Fruit fly (Drosophila melanogaster): ENCODE results near the gene CG15239.
A peak's percentile ranks its signal among the peaks of the same experiment; 100 is the strongest.

The CG15239 gene

DNA sequence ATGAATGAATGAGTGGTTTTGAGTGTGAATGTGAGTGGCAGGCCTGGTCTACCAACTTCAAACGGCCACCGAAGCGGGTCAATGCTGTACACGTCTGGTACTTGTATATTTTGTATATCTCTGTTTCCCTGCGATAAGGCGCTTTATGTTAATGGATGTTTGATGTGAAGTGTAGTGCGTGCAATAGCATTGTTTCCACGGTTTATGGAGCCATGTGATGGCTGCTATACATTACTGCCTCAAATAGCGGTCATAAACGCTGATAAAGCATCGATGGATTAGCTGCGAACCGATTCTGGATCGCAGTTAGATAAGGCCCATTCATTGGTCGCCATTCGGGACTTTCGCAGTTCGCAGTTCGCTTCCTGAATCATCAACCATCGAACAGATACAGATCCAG lies 9.0 kb upstream of the CG15239 start:
- TF ChIP-seq CG8290 (GFP tag; optimal IDR thresholded peaks at IDR 0.05) (no peak), CG8290 (tag; optimal IDR thresholded peaks at IDR 0.05) (peak in 1 of 2 experiments; percentile 36), PHDP (tag; optimal IDR thresholded peaks at IDR 0.05) (peak; percentile 3), CG1024 (GFP tag; IDR thresholded peaks at IDR 0.05) (no peak), CG13296 (GFP tag; optimal IDR thresholded peaks at IDR 0.05) (peak; percentile 9), CG12744 (GFP tag; optimal IDR thresholded peaks at IDR 0.05) (no peak), lola (GFP tag; optimal IDR thresholded peaks at IDR 0.05) (no peak), grau (tag; optimal IDR thresholded peaks at IDR 0.05) (peak; percentile 2), CG2678 (tag; optimal IDR thresholded peaks at IDR 0.05) (peak; percentile 23), CG15011 (GFP tag; optimal IDR thresholded peaks at IDR 0.05) (no peak), CG7271 (tag; optimal IDR thresholded peaks at IDR 0.05) (no peak), sug (tag; optimal IDR thresholded peaks at IDR 0.05) (peak; percentile 58), Med (GFP tag) (peak; percentile 40), btn (GFP tag; optimal IDR thresholded peaks at IDR 0.05) (no peak), exex (tag; optimal IDR thresholded peaks at IDR 0.05) (peak; percentile 84), mirr (GFP tag; optimal IDR thresholded peaks at IDR 0.05) (peak; percentile 57), gcm (GFP tag; optimal IDR thresholded peaks at IDR 0.05) (no peak), Vsx1 (GFP tag; optimal IDR thresholded peaks at IDR 0.05) (no peak), CG13894 (tag; optimal IDR thresholded peaks at IDR 0.05) (peak; percentile 20), CG17361 (GFP tag; IDR thresholded peaks at IDR 0.05) (no peak), sens (GFP tag) (no peak), grn (GFP tag; optimal IDR thresholded peaks at IDR 0.05) (peak; percentile 26), fd96Cb (tag; optimal IDR thresholded peaks at IDR 0.05) (no peak)

DNA sequence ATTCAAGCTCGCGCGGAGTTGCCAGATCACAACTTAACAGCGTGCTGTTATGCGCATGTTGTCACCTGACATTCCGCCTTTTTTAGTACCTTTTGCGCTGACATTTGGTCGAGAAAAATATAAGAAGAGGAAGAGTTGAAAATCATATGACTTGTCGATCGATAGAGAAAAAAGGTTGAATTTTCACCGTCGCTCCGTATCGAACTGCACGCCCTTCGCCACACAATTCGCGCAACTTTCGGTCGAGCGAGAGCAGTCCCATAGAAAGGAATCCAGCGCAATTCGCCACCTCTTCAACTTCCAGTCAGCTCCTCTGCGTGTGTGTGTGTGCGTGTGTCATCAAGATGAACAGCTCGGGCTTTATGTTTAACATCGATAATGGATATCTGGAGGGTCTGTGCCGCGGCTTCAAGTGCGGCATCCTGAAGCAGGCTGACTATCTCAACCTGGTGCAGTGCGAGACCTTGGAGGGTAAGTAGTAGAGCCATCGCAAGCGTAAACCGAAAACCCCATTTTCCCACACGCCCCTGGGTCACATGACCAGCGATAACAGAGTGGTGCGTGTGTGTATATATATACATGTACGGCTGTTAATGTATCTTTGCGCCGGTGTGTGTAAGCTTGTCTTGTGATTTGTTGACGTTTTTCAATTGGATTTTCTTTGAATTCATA lies 3.2 kb upstream of the CG15239 start, which contains the start of gene VhaAC39-1:
VhaAC39-1 (plus strand) TSS at position 104 of the 672 bp plus-strand sequence.
- no peak for TF ChIP-seq kni (GFP tag; optimal IDR thresholded peaks at IDR 0.05)
- TF ChIP-seq E2f2 (GFP tag; IDR thresholded peaks at IDR 0.05): peak; percentile 46
- TF ChIP-seq CG6683 (GFP tag; optimal IDR thresholded peaks at IDR 0.05): no peak
- peak; percentile 89 for TF ChIP-seq onecut (GFP tag; IDR thresholded peaks at IDR 0.05)
- peak; percentile 99 for TF ChIP-seq CG17186 (GFP tag; optimal IDR thresholded peaks at IDR 0.05)
- TF ChIP-seq gce (GFP tag; IDR thresholded peaks at IDR 0.05): no peak
- TF ChIP-seq Hmr (GFP tag; optimal IDR thresholded peaks at IDR 0.05): no peak
- TF ChIP-seq CG15479 (GFP tag; optimal IDR thresholded peaks at IDR 0.05): peak; percentile 26
- no peak for TF ChIP-seq dmrt11E (tag; optimal IDR thresholded peaks at IDR 0.05)
- no peak for TF ChIP-seq CG15073 (GFP tag; optimal IDR thresholded peaks at IDR 0.05)
- TF ChIP-seq ara (GFP tag; IDR thresholded peaks at IDR 0.05): no peak
- TF ChIP-seq CG8290 (GFP tag; optimal IDR thresholded peaks at IDR 0.05): no peak
- peak in 1 of 2 experiments; percentile 10 for TF ChIP-seq CG8290 (tag; optimal IDR thresholded peaks at IDR 0.05)
- peak; percentile 25 for TF ChIP-seq phol (tag; optimal IDR thresholded peaks at IDR 0.05)
- TF ChIP-seq tio (GFP tag; optimal IDR thresholded peaks at IDR 0.05): no peak
- TF ChIP-seq ATbp (GFP tag; optimal IDR thresholded peaks at IDR 0.05): no peak
- TF ChIP-seq Usf (GFP tag; optimal IDR thresholded peaks at IDR 0.05): peak; percentile 43
- peak; percentile 21 for TF ChIP-seq CG17829 (tag; optimal IDR thresholded peaks at IDR 0.05)
- peak in 1 of 2 experiments; percentile 71 for TF ChIP-seq crp (GFP tag; optimal IDR thresholded peaks at IDR 0.05)
- no peak for TF ChIP-seq Blimp-1 (GFP tag; optimal IDR thresholded peaks at IDR 0.05)
- 0 out of 3 replicates have a peak, but pooled peaks have one; percentile 11 for TF ChIP-seq HLH4C (GFP tag; IDR thresholded peaks at IDR 0.05; ENCODE audit: partially characterized antibody)
- TF ChIP-seq disco-r (GFP tag; optimal IDR thresholded peaks at IDR 0.05): no peak
- no peak for TF ChIP-seq CG4730 (GFP tag; IDR thresholded peaks at IDR 0.05)
- TF ChIP-seq cg (GFP tag; optimal IDR thresholded peaks at IDR 0.05): peak; percentile 83
- TF ChIP-seq Hr51 (GFP tag; optimal IDR thresholded peaks at IDR 0.05): no peak
- peak; percentile 27 for TF ChIP-seq stwl (tag; optimal IDR thresholded peaks at IDR 0.05)
- no peak for TF ChIP-seq NC2α (GFP tag; optimal IDR thresholded peaks at IDR 0.05)
- TF ChIP-seq Opbp (GFP tag; IDR thresholded peaks at IDR 0.05; ENCODE audit: partially characterized antibody): 0 out of 3 replicates have a peak, but pooled peaks have one; percentile 30
